Fruit fly (Drosophila melanogaster): Measurements from ENCODE around the gene CG17343.

- no peak for TF ChIP-seq usp (GFP tag; optimal IDR thresholded peaks at IDR 0.05)
- TF ChIP-seq sv (GFP tag; optimal IDR thresholded peaks at IDR 0.05), result no peak
Measured at dm6 chr2L:19035013-19035412, 29.7 kb upstream of the CG17343 start.
